Worm (Caenorhabditis elegans) whole organism, mixed stage, embryonic: ENCODE measurements around the gene zip-9.

Source experiments
- blmp-1 ChIP-seq: fragments of 150-350 bp; optimal IDR thresholded peaks from 2 replicates; lab custom pipeline; 2014; ENCODE audit warnings: missing biosample characterization, missing genetic modification characterization
- ceh-39 ChIP-seq: fragments of 150-350 bp; optimal IDR thresholded peaks from 2 replicates; lab custom pipeline; 2014; ENCODE audit warnings: missing biosample characterization, missing genetic modification characterization
- lin-13 ChIP-seq: fragments of 150-350 bp; optimal IDR thresholded peaks from 2 replicates; lab custom pipeline; 2014; ENCODE audit warnings: missing biosample characterization, missing genetic modification characterization
- mab-5 ChIP-seq: fragments of 150-350 bp; optimal IDR thresholded peaks from 2 replicates; lab custom pipeline; 2014; ENCODE audit warnings: missing biosample characterization, missing genetic modification characterization
- mep-1 ChIP-seq: fragments of 150-350 bp; optimal IDR thresholded peaks from 2 replicates; lab custom pipeline; 2017; ENCODE audit warnings: missing biosample characterization, missing genetic modification reagents, missing genetic modification characterization, inconsistent platforms
- nhr-12 ChIP-seq: fragments of 150-350 bp; optimal IDR thresholded peaks from 2 replicates; lab custom pipeline; 2014; ENCODE audit warnings: missing biosample characterization, missing genetic modification characterization
- nhr-237 ChIP-seq: fragments of 150-350 bp; optimal IDR thresholded peaks from 2 replicates; lab custom pipeline; 2014; ENCODE audit warnings: missing biosample characterization, missing genetic modification characterization
- nhr-76 ChIP-seq: sonication (generic microtip); optimal IDR thresholded peaks from 2 replicates; lab custom pipeline; 2017; ENCODE audit warnings: missing biosample characterization, missing genetic modification characterization
- pha-4 ChIP-seq: fragments of 150-350 bp; optimal IDR thresholded peaks from 2 replicates; lab custom pipeline; 2018; ENCODE audit warnings: missing biosample characterization, missing genetic modification reagents, missing genetic modification characterization
- sptf-1 ChIP-seq: sonication (generic microtip); optimal IDR thresholded peaks from 2 replicates; lab custom pipeline; 2017; ENCODE audit warnings: mild to moderate bottlenecking, missing genetic modification characterization, moderate library complexity, missing compliant biosample characterization
- unc-120 ChIP-seq: sonication (generic microtip); optimal IDR thresholded peaks from 2 replicates; lab custom pipeline; 2017; ENCODE audit warnings: missing genetic modification characterization, missing compliant biosample characterization; ENCODE audit not compliant: poor library complexity, severe bottlenecking
- unc-62 ChIP-seq: fragments of 150-350 bp; optimal IDR thresholded peaks from 2 replicates; lab custom pipeline; 2014; ENCODE audit warnings: missing biosample characterization, missing genetic modification reagents, missing genetic modification characterization
- zip-8 ChIP-seq: fragments of 150-350 bp; optimal IDR thresholded peaks from 2 replicates; lab custom pipeline; 2014; ENCODE audit warnings: missing biosample characterization, missing genetic modification characterization

DNA sequence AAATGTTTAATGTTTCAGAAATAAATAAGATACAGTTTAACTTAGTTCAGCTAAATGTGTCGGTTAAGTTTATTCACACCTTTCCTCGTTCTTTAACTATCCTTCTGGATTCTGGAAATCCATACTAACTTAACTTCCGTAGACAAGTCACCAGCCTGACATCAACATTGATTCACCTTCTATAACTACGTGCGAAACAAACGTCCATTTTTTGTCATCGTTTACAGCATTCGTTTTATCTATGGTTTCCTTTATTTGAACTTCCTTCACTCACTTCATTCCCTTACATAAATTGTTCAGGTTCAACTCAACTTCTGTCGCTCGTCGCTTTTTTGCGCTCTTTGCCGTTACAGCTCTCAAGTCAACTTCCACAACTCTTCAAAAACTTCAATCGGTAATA is 1.1 kb upstream of the zip-9 start, which contains the start of gene F17C11.26:
- no peak for TF ChIP-seq pha-4 (tag; lab: Kevin White, UChicago)
- no peak for TF ChIP-seq blmp-1
- no peak for TF ChIP-seq nhr-237 (tag; lab: Kevin White, UChicago)
- no peak for TF ChIP-seq sptf-1 (tag; lab: Kevin White, UChicago)
- TF ChIP-seq ceh-39 (tag; lab: Kevin White, UChicago), result no peak
- no peak for TF ChIP-seq zip-8 (tag; lab: Kevin White, UChicago)
- no peak for TF ChIP-seq unc-62 (GFP tag; lab: Kevin White, UChicago)
- no peak for TF ChIP-seq mab-5 (tag; lab: Kevin White, UChicago)
- TF ChIP-seq mep-1, result no peak
- TF ChIP-seq nhr-12 (tag; lab: Kevin White, UChicago), result no peak
- no peak for TF ChIP-seq nhr-76 (tag; lab: Kevin White, UChicago)
- TF ChIP-seq lin-13, result no peak
- TF ChIP-seq unc-120 (tag; lab: Kevin White, UChicago), result no peak
